Fruit fly (Drosophila melanogaster) whole organism, prepupa: ENCODE data around the gene CG4757.
A peak's percentile ranks its signal among the peaks of the same experiment; 100 is the strongest.

Experiments
- Blimp-1 ChIP-seq: fragments of 200-800 bp; sonication (Bioruptor generic); optimal IDR thresholded peaks from 3 replicates; lab custom pipeline; 2017; ENCODE audit warnings: missing biosample characterization, missing genetic modification characterization, mild to moderate bottlenecking, moderate library complexity, missing genetic modification reagents
- Gug ChIP-seq: fragments of 200-800 bp; sonication (Bioruptor generic); IDR thresholded peaks from 2 replicates; pipeline ENCODE4 v1.3.6; 2022; ENCODE audit warnings: missing biosample characterization, missing genetic modification characterization
- dsx ChIP-seq: fragments of 200-800 bp; optimal IDR thresholded peaks from 3 replicates; lab custom pipeline; 2019; ENCODE audit warnings: missing biosample characterization, mild to moderate bottlenecking, missing genetic modification characterization, moderate library complexity; ENCODE audit not compliant: poor library complexity, severe bottlenecking
- lz ChIP-seq: fragments of 200-800 bp; sonication (Bioruptor generic); optimal IDR thresholded peaks from 3 replicates; lab custom pipeline; 2016; ENCODE audit warnings: missing biosample characterization, missing genetic modification characterization
- spab ChIP-seq: fragments of 200-800 bp; sonication (Bioruptor generic); optimal IDR thresholded peaks from 2 replicates; lab custom pipeline; 2017; ENCODE audit warnings: missing biosample characterization, mild to moderate bottlenecking, missing genetic modification characterization, missing genetic modification reagents
- ss ChIP-seq, 2 experiments: fragments of 200-800 bp; sonication (Bioruptor generic); optimal IDR thresholded peaks; 2 replicates in 1 of 2; 3 replicates in 1 of 2; lab custom pipeline; 2017 to 2018; ENCODE audit warnings: mild to moderate bottlenecking in 2 of 2, missing biosample characterization in 2 of 2, missing genetic modification characterization in 2 of 2, moderate library complexity in 1 of 2

dm6 chr3R:11208766-11209331 is 47.8 kb downstream of the CG4757 start:
- TF ChIP-seq Blimp-1 (GFP tag; lab: Kevin White, UChicago), result no peak
- TF ChIP-seq lz (GFP tag; lab: Kevin White, UChicago), result no peak
- TF ChIP-seq spab, result no peak
- no peak for TF ChIP-seq dsx
- peak in 1 of 2 experiments; percentile 58 for TF ChIP-seq ss (GFP tag; optimal IDR thresholded peaks at IDR 0.05; lab: Kevin White, UChicago)
- TF ChIP-seq Gug (GFP tag; lab: Robert Waterston, UW), result no peak
